Worm (Caenorhabditis elegans) whole organism, L3 larva: Measurements from ENCODE around the gene M70.1.
"Not testable (repeated sequence)": the region's sequence is repeated elsewhere in the genome, so short reads cannot be mapped to it uniquely, and the experiment has no call there.

ENCODE experiments used
- ZK546.5 ChIP-seq: sonication (generic microtip); optimal IDR thresholded peaks from 2 replicates; lab custom pipeline; 2017; ENCODE audit warnings: missing biosample characterization, missing genetic modification characterization
- aly-2 ChIP-seq: fragments of 150-350 bp; optimal IDR thresholded peaks from 2 replicates; lab custom pipeline; 2014; ENCODE audit warnings: missing biosample characterization, missing genetic modification characterization
- ama-1 ChIP-seq: fragments of 150-350 bp; optimal IDR thresholded peaks from 2 replicates; lab custom pipeline; 2018
- ceh-16 ChIP-seq: sonication (generic microtip); optimal IDR thresholded peaks from 2 replicates; lab custom pipeline; 2017; ENCODE audit warnings: missing biosample characterization, missing genetic modification characterization
- ceh-28 ChIP-seq: fragments of 150-350 bp; optimal IDR thresholded peaks from 2 replicates; lab custom pipeline; 2014; ENCODE audit warnings: missing biosample characterization, missing genetic modification reagents, missing genetic modification characterization
- ceh-82 ChIP-seq: fragments of 150-350 bp; optimal IDR thresholded peaks from 2 replicates; lab custom pipeline; 2014; ENCODE audit warnings: missing biosample characterization, missing genetic modification characterization
- ceh-9 ChIP-seq: sonication (generic microtip); optimal IDR thresholded peaks from 2 replicates; lab custom pipeline; 2018; ENCODE audit warnings: missing biosample characterization, missing genetic modification characterization
- daf-12 ChIP-seq: fragments of 150-350 bp; optimal IDR thresholded peaks from 2 replicates; lab custom pipeline; 2014; ENCODE audit warnings: missing biosample characterization, missing genetic modification reagents, missing genetic modification characterization
- egl-27 ChIP-seq: sonication (generic microtip); optimal IDR thresholded peaks from 4 replicates; lab custom pipeline; 2017; ENCODE audit warnings: missing biosample characterization, missing genetic modification reagents, missing genetic modification characterization
- egl-5 ChIP-seq: fragments of 150-350 bp; optimal IDR thresholded peaks from 2 replicates; lab custom pipeline; 2017; ENCODE audit warnings: missing biosample characterization, missing genetic modification reagents, missing genetic modification characterization, inconsistent platforms
- elt-1 ChIP-seq: fragments of 150-350 bp; optimal IDR thresholded peaks from 2 replicates; lab custom pipeline; 2014; ENCODE audit warnings: missing biosample characterization, missing genetic modification characterization
- elt-2 ChIP-seq: sonication (generic microtip); optimal IDR thresholded peaks from 2 replicates; lab custom pipeline; 2016; ENCODE audit warnings: missing genetic modification reagents, mild to moderate bottlenecking, missing genetic modification characterization, missing compliant biosample characterization
- eor-1 ChIP-seq, 2 experiments: fragments of 150-350 bp; optimal IDR thresholded peaks; 2 replicates each; lab custom pipeline; 2014 to 2018; ENCODE audit warnings: missing biosample characterization in 2 of 2, missing genetic modification characterization in 2 of 2
- fkh-10 ChIP-seq: sonication (generic microtip); optimal IDR thresholded peaks from 2 replicates; lab custom pipeline; 2017; ENCODE audit warnings: missing biosample characterization, missing genetic modification reagents, missing genetic modification characterization
- fkh-2 ChIP-seq: fragments of 150-350 bp; optimal IDR thresholded peaks from 2 replicates; lab custom pipeline; 2014; ENCODE audit warnings: missing biosample characterization, missing genetic modification reagents, missing genetic modification characterization
- fos-1 ChIP-seq: fragments of 150-350 bp; optimal IDR thresholded peaks from 2 replicates; lab custom pipeline; 2014; ENCODE audit warnings: missing biosample characterization, missing genetic modification characterization
- hmg-11 ChIP-seq: sonication (generic microtip); optimal IDR thresholded peaks from 2 replicates; lab custom pipeline; 2016; ENCODE audit warnings: missing genetic modification characterization, missing compliant biosample characterization
- jun-1 ChIP-seq: fragments of 150-350 bp; optimal IDR thresholded peaks from 2 replicates; lab custom pipeline; 2014; ENCODE audit warnings: missing biosample characterization, missing genetic modification reagents, missing genetic modification characterization
- lin-15B ChIP-seq: fragments of 150-350 bp; optimal IDR thresholded peaks from 2 replicates; lab custom pipeline; 2014; ENCODE audit warnings: missing biosample characterization, missing genetic modification characterization
- lin-39 ChIP-seq: fragments of 150-350 bp; optimal IDR thresholded peaks from 2 replicates; lab custom pipeline; 2018; ENCODE audit warnings: missing biosample characterization, missing genetic modification reagents, missing genetic modification characterization
- lsy-12 ChIP-seq: sonication (generic microtip); optimal IDR thresholded peaks from 2 replicates; lab custom pipeline; 2016; ENCODE audit warnings: mild to moderate bottlenecking, missing genetic modification characterization, missing compliant biosample characterization
- mdl-1 ChIP-seq: fragments of 150-350 bp; optimal IDR thresholded peaks from 2 replicates; lab custom pipeline; 2014; ENCODE audit warnings: missing biosample characterization, missing genetic modification characterization
- mml-1 ChIP-seq: fragments of 150-350 bp; sonication (generic microtip); optimal IDR thresholded peaks from 3 replicates; lab custom pipeline; 2014; ENCODE audit warnings: missing biosample characterization, missing genetic modification characterization
- nfya-1 ChIP-seq: sonication (generic microtip); optimal IDR thresholded peaks from 2 replicates; lab custom pipeline; 2017; ENCODE audit warnings: missing genetic modification characterization, mild to moderate bottlenecking, missing compliant biosample characterization, antibody characterized with exemption, moderate library complexity; ENCODE audit not compliant: insufficient read depth
- nhr-12 ChIP-seq: fragments of 150-350 bp; optimal IDR thresholded peaks from 2 replicates; lab custom pipeline; 2014; ENCODE audit warnings: missing biosample characterization, missing genetic modification characterization
- nhr-23 ChIP-seq: fragments of 150-350 bp; optimal IDR thresholded peaks from 2 replicates; lab custom pipeline; 2014; ENCODE audit warnings: missing biosample characterization, missing genetic modification reagents, missing genetic modification characterization
- nhr-237 ChIP-seq: fragments of 150-350 bp; optimal IDR thresholded peaks from 2 replicates; lab custom pipeline; 2014; ENCODE audit warnings: missing biosample characterization, missing genetic modification characterization
- nhr-25 ChIP-seq: sonication (generic microtip); optimal IDR thresholded peaks from 2 replicates; lab custom pipeline; 2017; ENCODE audit warnings: missing biosample characterization, missing genetic modification characterization
- nhr-43 ChIP-seq: sonication (generic microtip); optimal IDR thresholded peaks from 2 replicates; lab custom pipeline; 2016; ENCODE audit warnings: mild to moderate bottlenecking, missing genetic modification characterization, missing compliant biosample characterization; ENCODE audit not compliant: poor library complexity, severe bottlenecking
- nhr-76 ChIP-seq: fragments of 150-350 bp; sonication (generic microtip); optimal IDR thresholded peaks from 5 replicates; lab custom pipeline; 2014; ENCODE audit warnings: missing biosample characterization, missing genetic modification characterization
- nhr-77 ChIP-seq: fragments of 150-350 bp; optimal IDR thresholded peaks from 2 replicates; lab custom pipeline; 2014; ENCODE audit warnings: missing biosample characterization, missing genetic modification characterization
- pha-4 ChIP-seq: fragments of 150-350 bp; optimal IDR thresholded peaks from 2 replicates; lab custom pipeline; 2014; ENCODE audit warnings: missing biosample characterization, missing genetic modification reagents, missing genetic modification characterization
- pqm-1 ChIP-seq: fragments of 150-350 bp; optimal IDR thresholded peaks from 2 replicates; lab custom pipeline; 2017; ENCODE audit warnings: missing biosample characterization, missing genetic modification characterization, inconsistent platforms
- sea-2 ChIP-seq: fragments of 150-350 bp; sonication (generic microtip); optimal IDR thresholded peaks from 4 replicates; lab custom pipeline; 2014; ENCODE audit warnings: missing biosample characterization, missing genetic modification reagents, missing genetic modification characterization
- skn-1 ChIP-seq: fragments of 150-350 bp; optimal IDR thresholded peaks from 2 replicates; lab custom pipeline; 2014; ENCODE audit warnings: missing biosample characterization, missing genetic modification characterization
- snpc-4 ChIP-seq: fragments of 150-350 bp; optimal IDR thresholded peaks from 2 replicates; lab custom pipeline; 2014; ENCODE audit warnings: missing biosample characterization, missing genetic modification characterization
- tbx-2 ChIP-seq: sonication (generic microtip); optimal IDR thresholded peaks from 2 replicates; lab custom pipeline; 2016; ENCODE audit warnings: mild to moderate bottlenecking, missing genetic modification characterization, missing compliant biosample characterization
- unc-39 ChIP-seq: sonication (generic microtip); optimal IDR thresholded peaks from 4 replicates; lab custom pipeline; 2017; ENCODE audit warnings: missing biosample characterization, missing genetic modification characterization
- unc-62 ChIP-seq: fragments of 150-350 bp; sonication (generic microtip); optimal IDR thresholded peaks from 4 replicates; lab custom pipeline; 2014; ENCODE audit warnings: missing biosample characterization, missing genetic modification reagents, missing genetic modification characterization
- zag-1 ChIP-seq: fragments of 150-350 bp; optimal IDR thresholded peaks from 2 replicates; lab custom pipeline; 2014; ENCODE audit warnings: missing biosample characterization, missing genetic modification characterization
- ztf-11 ChIP-seq: fragments of 150-350 bp; optimal IDR thresholded peaks from 2 replicates; lab custom pipeline; 2014; ENCODE audit warnings: missing biosample characterization, missing genetic modification characterization
- ztf-4 ChIP-seq: fragments of 150-350 bp; optimal IDR thresholded peaks from 2 replicates; lab custom pipeline; 2014; ENCODE audit warnings: missing biosample characterization, missing genetic modification characterization

M70.1 gene

DNA sequence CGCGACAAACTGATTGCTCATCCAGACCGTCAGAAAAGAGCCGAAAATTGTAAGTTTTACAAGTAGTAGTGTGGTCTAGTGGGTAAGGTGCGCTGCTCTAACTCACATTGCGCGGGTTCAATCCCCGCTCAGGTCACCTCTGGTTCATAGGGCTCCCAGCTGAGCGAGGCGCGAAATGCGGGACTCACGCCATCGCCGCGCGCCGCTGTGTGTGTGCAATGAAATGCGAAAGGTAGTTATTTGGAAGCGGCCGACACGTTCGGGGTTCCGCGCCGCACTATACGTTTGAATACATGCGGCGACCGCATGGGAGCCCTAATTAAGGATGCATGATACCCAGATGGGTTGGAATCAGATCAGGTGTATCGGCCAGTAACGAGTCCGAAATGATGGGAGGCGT, 485 bp downstream of the M70.1 start:
- TF ChIP-seq ceh-9 (no peak), ztf-4 (tag; lab: Kevin White, UChicago) (no peak), nhr-43 (tag; lab: Kevin White, UChicago) (no peak), ceh-28 (tag; lab: Kevin White, UChicago) (no peak), nhr-12 (tag; lab: Kevin White, UChicago) (no peak), nhr-237 (tag; lab: Kevin White, UChicago) (no peak), skn-1 (tag; lab: Kevin White, UChicago) (no peak), pha-4 (tag; lab: Kevin White, UChicago) (no peak)

DNA sequence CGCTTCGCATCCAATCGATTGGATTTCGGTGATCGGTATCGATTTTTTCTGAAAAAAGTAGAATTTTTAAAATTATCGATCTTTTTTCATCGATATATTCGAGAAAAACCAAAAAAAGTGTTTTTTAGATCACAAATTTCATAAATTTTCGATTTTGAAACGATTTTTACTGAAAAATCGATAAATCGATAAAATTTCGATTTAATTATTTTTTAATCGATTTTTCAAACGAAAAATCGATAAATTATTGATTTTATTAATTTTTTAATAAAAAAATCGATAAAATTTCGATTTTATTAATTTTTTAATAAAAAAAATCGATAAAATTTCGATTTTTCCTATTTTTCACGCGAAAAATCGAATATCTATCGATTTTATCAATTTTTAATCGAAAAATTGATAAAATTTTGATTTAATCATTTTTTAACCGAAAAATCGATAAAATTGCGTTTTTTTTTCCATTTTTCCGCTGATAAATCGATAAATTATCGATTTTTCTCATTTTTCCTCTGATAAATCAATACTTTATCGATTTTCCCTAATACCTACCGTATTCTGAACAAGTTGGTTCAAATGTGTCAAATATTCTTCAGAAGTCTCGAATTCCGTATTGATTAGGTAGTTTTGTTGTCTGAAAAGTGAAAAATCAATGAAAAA, 7.9 kb downstream of the M70.1 start:
- TF ChIP-seq sea-2 (GFP tag; lab: Kevin White, UChicago), result no peak
- TF ChIP-seq ceh-28 (tag; lab: Kevin White, UChicago), result peak; percentile 87

DNA sequence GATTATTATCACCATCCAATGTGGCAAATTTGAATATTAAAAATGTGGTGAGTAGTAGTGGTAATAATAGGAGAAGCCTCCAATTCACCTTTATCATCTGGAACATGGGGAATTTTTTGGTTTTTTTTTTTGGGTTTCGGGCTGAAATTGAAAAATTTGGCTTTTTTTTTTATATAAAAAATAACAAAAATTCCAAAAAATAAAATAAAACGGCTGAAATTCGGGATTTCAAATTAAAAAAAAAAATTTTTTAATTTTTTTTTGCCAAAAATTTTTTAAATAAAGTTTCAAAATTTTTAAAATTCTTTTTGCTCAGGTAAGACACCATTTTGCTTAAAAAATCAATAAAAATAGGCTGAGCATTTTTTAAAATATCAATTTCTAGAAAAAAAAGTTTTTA, 17.9 kb downstream of the M70.1 start, which contains the start of gene famp-1:
famp-1 (minus strand) TSS at position 101 of the 400 bp plus-strand sequence.
- TF ChIP-seq fkh-2 (tag; lab: Kevin White, UChicago) (no peak), ztf-11 (tag; lab: Kevin White, UChicago) (no peak), lin-15B (tag; lab: Kevin White, UChicago) (no peak)

DNA sequence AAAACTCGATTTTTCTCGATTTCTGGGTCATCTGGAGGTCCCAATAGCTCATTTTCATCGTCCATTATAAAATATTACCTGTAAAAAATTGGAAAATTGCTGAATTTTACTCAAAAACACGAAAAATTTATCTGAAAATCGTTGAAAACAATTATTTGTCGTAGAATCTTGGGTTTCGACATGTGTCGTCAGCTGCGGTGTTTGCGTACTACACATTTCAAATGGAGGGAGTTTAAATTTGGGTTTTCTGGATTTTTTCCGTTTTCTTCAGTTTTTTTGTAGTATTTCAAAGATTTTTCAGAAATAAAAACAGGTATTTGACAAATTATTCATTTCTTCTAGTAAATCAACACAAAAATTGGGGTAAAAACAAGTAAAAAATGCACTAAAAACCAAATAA, 29.9 kb downstream of the M70.1 start, which contains the start of gene M70.5:
M70.5 (minus strand) TSS at position 78 of the 400 bp plus-strand sequence.
- TF ChIP-seq elt-2, nhr-43, zag-1 (tag; lab: Kevin White, UChicago): not testable (repeated sequence)

DNA sequence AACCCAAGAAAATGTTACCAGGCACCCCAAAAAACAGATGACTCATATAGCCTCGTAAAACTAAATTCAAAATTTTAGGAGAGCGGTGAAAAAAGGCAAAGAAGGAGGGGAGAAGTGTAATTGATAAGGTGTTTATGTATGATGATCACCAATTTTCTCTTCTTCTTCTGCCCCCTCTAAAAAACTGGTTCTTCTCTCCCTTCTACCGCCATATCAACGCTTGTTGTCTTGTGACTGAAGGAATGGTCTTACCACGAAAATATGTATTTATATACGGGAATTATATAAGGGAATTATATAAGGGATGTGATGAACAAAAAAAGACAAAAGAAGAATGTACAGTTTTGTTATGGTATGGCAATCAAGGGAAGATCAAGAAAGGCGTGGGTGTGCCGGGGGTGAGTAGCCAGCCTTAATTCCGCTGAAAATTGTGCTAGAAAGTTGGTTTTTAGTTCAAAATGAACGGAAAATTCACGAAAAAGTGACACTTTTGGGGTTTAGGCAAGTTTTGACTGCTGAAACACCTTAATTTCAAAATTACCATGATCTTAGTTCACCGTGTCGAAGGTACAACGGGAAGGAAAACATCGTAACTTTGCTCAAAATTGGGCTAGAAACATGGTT, 35.8 kb downstream of the M70.1 start:
- peak; percentile 83 for TF ChIP-seq elt-2 (tag; lab: Kevin White, UChicago)
- TF ChIP-seq eor-1 (tag; optimal IDR thresholded peaks at IDR 0.05; lab: Kevin White, UChicago), result no peak
- TF ChIP-seq nhr-237 (tag; lab: Kevin White, UChicago), result no peak
- TF ChIP-seq egl-5 (tag; lab: Kevin White, UChicago), result no peak
- no peak for TF ChIP-seq unc-39
- peak; percentile 55 for TF ChIP-seq nhr-25
- no peak for TF ChIP-seq aly-2 (tag; lab: Kevin White, UChicago)
- no peak for TF ChIP-seq mdl-1 (tag; lab: Kevin White, UChicago)
- TF ChIP-seq pha-4 (tag; lab: Kevin White, UChicago), result peak; percentile 30
- no peak for TF ChIP-seq nhr-76 (tag; lab: Kevin White, UChicago)
- TF ChIP-seq elt-1 (tag; lab: Kevin White, UChicago), result no peak
- no peak for TF ChIP-seq ceh-16
- peak; percentile 87 for TF ChIP-seq nhr-23
- no peak for TF ChIP-seq ceh-82 (tag; lab: Kevin White, UChicago)
- TF ChIP-seq pqm-1, result peak; percentile 86
- TF ChIP-seq fos-1, result no peak
- no peak for TF ChIP-seq ZK546.5
- TF ChIP-seq tbx-2 (tag; lab: Kevin White, UChicago), result no peak
- no peak for TF ChIP-seq daf-12
- TF ChIP-seq lin-39, result no peak
- no peak for TF ChIP-seq fkh-2 (tag; lab: Kevin White, UChicago)
- no peak for TF ChIP-seq nhr-77 (tag; lab: Kevin White, UChicago)
- peak; percentile 60 for TF ChIP-seq ama-1
- TF ChIP-seq hmg-11 (tag; lab: Kevin White, UChicago), result no peak
- no peak for TF ChIP-seq lin-15B (tag; lab: Kevin White, UChicago)
- TF ChIP-seq jun-1 (tag; lab: Kevin White, UChicago), result peak; percentile 64
- TF ChIP-seq nhr-43 (tag; lab: Kevin White, UChicago), result peak; percentile 65
- peak; percentile 16 for TF ChIP-seq nfya-1 (tag; lab: Kevin White, UChicago)
- TF ChIP-seq skn-1 (tag; lab: Kevin White, UChicago), result no peak
- no peak for TF ChIP-seq fkh-10 (GFP tag; lab: Kevin White, UChicago)
- TF ChIP-seq snpc-4 (tag; lab: Kevin White, UChicago), result peak; percentile 18
- TF ChIP-seq ceh-9, result no peak
- no peak for TF ChIP-seq egl-27 (tag; lab: Kevin White, UChicago)
- no peak for TF ChIP-seq unc-62 (GFP tag; lab: Kevin White, UChicago)
- TF ChIP-seq lsy-12 (tag; lab: Kevin White, UChicago), result no peak
- peak; percentile 4 for TF ChIP-seq ceh-28 (tag; lab: Kevin White, UChicago)
- no peak for TF ChIP-seq mml-1 (tag; lab: Kevin White, UChicago)
